Worm (Caenorhabditis elegans) whole organism, midembryonic: ENCODE measurements around the gene ZC404.15.

Experiments used
- cog-1 ChIP-seq: sonication (generic microtip); optimal IDR thresholded peaks from 2 replicates; lab custom pipeline; 2016; ENCODE audit warnings: missing genetic modification characterization, missing compliant biosample characterization
- flt-1 ChIP-seq: fragments of 200-800 bp; sonication (Bioruptor generic); IDR thresholded peaks from 2 replicates; pipeline ENCODE4 v1.3.6; 2022; ENCODE audit warnings: missing genetic modification characterization, missing compliant biosample characterization
- klf-2 ChIP-seq: fragments of 200-800 bp; sonication (Bioruptor generic); conservative IDR thresholded peaks from 2 replicates; pipeline ENCODE4 v1.3.6; 2022; ENCODE audit warnings: missing genetic modification reagents, missing genetic modification characterization, missing compliant biosample characterization
- med-1 ChIP-seq: sonication (generic microtip); optimal IDR thresholded peaks from 2 replicates; lab custom pipeline; 2017; ENCODE audit warnings: missing genetic modification characterization, mild to moderate bottlenecking, missing compliant biosample characterization, antibody characterized with exemption, missing genetic modification reagents; ENCODE audit not compliant: insufficient read depth

- TF ChIP-seq flt-1 (no peak), cog-1 (tag; lab: Kevin White, UChicago) (no peak), med-1 (GFP tag; lab: Kevin White, UChicago) (no peak), klf-2 (GFP tag; lab: Robert Waterston, UW) (no peak)
Observed at ce11 chrV:6821509-6821908, 41.2 kb downstream of the ZC404.15 start, which contains the start of gene T15B7.8.
